Worm (Caenorhabditis elegans) whole organism, L4 larva: ENCODE measurements around the gene hmp-1.

Experiments
- F44E2.7 ChIP-seq: fragments of 200-800 bp; sonication (Bioruptor generic); IDR thresholded peaks from 2 replicates; pipeline ENCODE4 v2.1.2; 2022; ENCODE audit warnings: missing genetic modification characterization, missing compliant biosample characterization
- ZK546.5 ChIP-seq, 2 experiments: sonication (generic microtip); optimal IDR thresholded peaks; 2 replicates each; lab custom pipeline; 2017; ENCODE audit warnings: missing biosample characterization in 2 of 2, missing genetic modification characterization in 2 of 2
- ama-1 ChIP-seq: fragments of 150-350 bp; optimal IDR thresholded peaks from 2 replicates; lab custom pipeline; 2014; ENCODE audit warnings: inconsistent platforms, mixed read lengths
- ceh-28 ChIP-seq: fragments of 150-350 bp; optimal IDR thresholded peaks from 2 replicates; lab custom pipeline; 2014; ENCODE audit warnings: missing biosample characterization, missing genetic modification reagents, missing genetic modification characterization
- ceh-62 ChIP-seq: sonication (generic microtip); optimal IDR thresholded peaks from 2 replicates; lab custom pipeline; 2017; ENCODE audit warnings: missing biosample characterization, missing genetic modification characterization
- lin-13 ChIP-seq: fragments of 150-350 bp; optimal IDR thresholded peaks from 2 replicates; lab custom pipeline; 2014; ENCODE audit warnings: missing biosample characterization, missing genetic modification reagents, missing genetic modification characterization
- mdl-1 ChIP-seq, 2 experiments: fragments of 150-350 bp in 1 of 2; sonication (generic microtip) in 1 of 2; optimal IDR thresholded peaks; 2 replicates each; lab custom pipeline; 2014 to 2017; ENCODE audit warnings: missing biosample characterization in 2 of 2, missing genetic modification characterization in 2 of 2
- nhr-237 ChIP-seq: sonication (generic microtip); optimal IDR thresholded peaks from 2 replicates; lab custom pipeline; 2017; ENCODE audit warnings: missing biosample characterization, missing genetic modification characterization
- nhr-6 ChIP-seq: fragments of 150-350 bp; optimal IDR thresholded peaks from 2 replicates; lab custom pipeline; 2014; ENCODE audit warnings: missing biosample characterization, missing genetic modification characterization
- skn-1 ChIP-seq: fragments of 150-350 bp; optimal IDR thresholded peaks from 2 replicates; lab custom pipeline; 2014; ENCODE audit warnings: missing biosample characterization, missing genetic modification characterization

- TF ChIP-seq lin-13 (GFP tag; lab: Kevin White, UChicago) (no peak), nhr-237 (tag; lab: Kevin White, UChicago) (no peak), mdl-1 (tag; optimal IDR thresholded peaks at IDR 0.05; lab: Kevin White, UChicago) (peak in 1 of 2 experiments; percentile 93), ama-1 (lab: Kevin White, UChicago) (no peak), skn-1 (tag; lab: Kevin White, UChicago) (no peak), ceh-28 (tag; lab: Kevin White, UChicago) (no peak), ZK546.5 (tag; optimal IDR thresholded peaks at IDR 0.05; lab: Kevin White, UChicago) (no peak), ceh-62 (tag; lab: Kevin White, UChicago) (no peak), F44E2.7 (GFP tag; lab: Robert Waterston, UW) (no peak), nhr-6 (no peak)
These were observed 40.3 kb downstream of the hmp-1 start for ce11 chrV:11885939-11886338.
